Worm (Caenorhabditis elegans) whole organism, mixed stage, embryonic: Measurements from ENCODE around the gene C44C10.5.

Experiments
- M03D4.4 ChIP-seq: sonication (generic microtip); optimal IDR thresholded peaks from 2 replicates; lab custom pipeline; 2017; ENCODE audit warnings: mild to moderate bottlenecking, missing genetic modification characterization, missing compliant biosample characterization
- ceh-39 ChIP-seq: fragments of 150-350 bp; optimal IDR thresholded peaks from 2 replicates; lab custom pipeline; 2014; ENCODE audit warnings: missing biosample characterization, missing genetic modification characterization
- ceh-43 ChIP-seq: fragments of 200-800 bp; sonication (Bioruptor generic); optimal IDR thresholded peaks from 2 replicates; lab custom pipeline; 2018; ENCODE audit warnings: mild to moderate bottlenecking, missing genetic modification characterization, moderate library complexity, missing compliant biosample characterization
- ces-1 ChIP-seq: fragments of 150-350 bp; optimal IDR thresholded peaks from 2 replicates; lab custom pipeline; 2014; ENCODE audit warnings: missing biosample characterization, missing genetic modification reagents, missing genetic modification characterization
- cnd-1 ChIP-seq: fragments of 200-800 bp; sonication (Bioruptor generic); optimal IDR thresholded peaks from 2 replicates; lab custom pipeline; 2018; ENCODE audit warnings: mild to moderate bottlenecking, missing genetic modification characterization, missing compliant biosample characterization
- drap-1 ChIP-seq: fragments of 200-800 bp; sonication (Bioruptor generic); optimal IDR thresholded peaks from 3 replicates; lab custom pipeline; 2018; ENCODE audit warnings: mild to moderate bottlenecking, missing genetic modification characterization, missing compliant biosample characterization
- elt-1 ChIP-seq: sonication (generic microtip); optimal IDR thresholded peaks from 2 replicates; lab custom pipeline; 2017; ENCODE audit warnings: missing genetic modification characterization, mild to moderate bottlenecking, missing compliant biosample characterization, antibody characterized with exemption, moderate library complexity, borderline replicate concordance; ENCODE audit not compliant: insufficient read depth
- flh-1 ChIP-seq: fragments of 200-800 bp; sonication (Bioruptor generic); optimal IDR thresholded peaks from 2 replicates; lab custom pipeline; 2018; ENCODE audit warnings: mild to moderate bottlenecking, missing genetic modification characterization, moderate library complexity, missing compliant biosample characterization
- ham-2 ChIP-seq: fragments of 200-800 bp; sonication (Bioruptor generic); optimal IDR thresholded peaks from 2 replicates; lab custom pipeline; 2018; ENCODE audit warnings: mild to moderate bottlenecking, missing genetic modification characterization, missing compliant biosample characterization
- hlh-1 ChIP-seq: fragments of 150-350 bp; optimal IDR thresholded peaks from 2 replicates; lab custom pipeline; 2014; ENCODE audit warnings: missing biosample characterization, missing genetic modification reagents, missing genetic modification characterization
- lin-32 ChIP-seq: fragments of 200-800 bp; sonication (Bioruptor generic); optimal IDR thresholded peaks from 2 replicates; lab custom pipeline; 2018; ENCODE audit warnings: mild to moderate bottlenecking, missing genetic modification characterization, missing compliant biosample characterization
- lsy-2 ChIP-seq: fragments of 150-350 bp; optimal IDR thresholded peaks from 2 replicates; lab custom pipeline; 2014; ENCODE audit warnings: missing biosample characterization, missing genetic modification characterization
- mab-5 ChIP-seq: fragments of 150-350 bp; optimal IDR thresholded peaks from 2 replicates; lab custom pipeline; 2014; ENCODE audit warnings: missing biosample characterization, missing genetic modification characterization
- mep-1 ChIP-seq: fragments of 150-350 bp; optimal IDR thresholded peaks from 2 replicates; lab custom pipeline; 2017; ENCODE audit warnings: missing biosample characterization, missing genetic modification reagents, missing genetic modification characterization, inconsistent platforms
- mls-2 ChIP-seq: sonication (generic microtip); optimal IDR thresholded peaks from 2 replicates; lab custom pipeline; 2016; ENCODE audit warnings: mild to moderate bottlenecking, missing genetic modification characterization, moderate library complexity, missing compliant biosample characterization
- nhr-12 ChIP-seq: fragments of 150-350 bp; optimal IDR thresholded peaks from 2 replicates; lab custom pipeline; 2014; ENCODE audit warnings: missing biosample characterization, missing genetic modification characterization
- nhr-2 ChIP-seq: fragments of 150-350 bp; optimal IDR thresholded peaks from 2 replicates; lab custom pipeline; 2014; ENCODE audit warnings: missing biosample characterization, missing genetic modification characterization
- nhr-237 ChIP-seq: fragments of 150-350 bp; optimal IDR thresholded peaks from 2 replicates; lab custom pipeline; 2014; ENCODE audit warnings: missing biosample characterization, missing genetic modification characterization
- nhr-28 ChIP-seq: fragments of 150-350 bp; optimal IDR thresholded peaks from 2 replicates; lab custom pipeline; 2014; ENCODE audit warnings: missing biosample characterization, missing genetic modification characterization
- nhr-76 ChIP-seq: sonication (generic microtip); optimal IDR thresholded peaks from 2 replicates; lab custom pipeline; 2017; ENCODE audit warnings: missing biosample characterization, missing genetic modification characterization
- pha-4 ChIP-seq: fragments of 150-350 bp; optimal IDR thresholded peaks from 2 replicates; lab custom pipeline; 2018; ENCODE audit warnings: missing biosample characterization, missing genetic modification reagents, missing genetic modification characterization
- sem-2 ChIP-seq: fragments of 200-800 bp; sonication (Bioruptor generic); optimal IDR thresholded peaks from 2 replicates; lab custom pipeline; 2018; ENCODE audit warnings: mild to moderate bottlenecking, missing genetic modification characterization, missing compliant biosample characterization
- sptf-1 ChIP-seq: sonication (generic microtip); optimal IDR thresholded peaks from 2 replicates; lab custom pipeline; 2017; ENCODE audit warnings: mild to moderate bottlenecking, missing genetic modification characterization, moderate library complexity, missing compliant biosample characterization
- tbx-8 ChIP-seq: fragments of 200-800 bp; sonication (Bioruptor generic); optimal IDR thresholded peaks from 2 replicates; lab custom pipeline; 2018; ENCODE audit warnings: mild to moderate bottlenecking, missing genetic modification characterization, moderate library complexity, missing compliant biosample characterization
- unc-39 ChIP-seq: fragments of 150-350 bp; optimal IDR thresholded peaks from 2 replicates; lab custom pipeline; 2014; ENCODE audit warnings: missing biosample characterization, missing genetic modification characterization
- zip-8 ChIP-seq: fragments of 150-350 bp; optimal IDR thresholded peaks from 2 replicates; lab custom pipeline; 2014; ENCODE audit warnings: missing biosample characterization, missing genetic modification characterization
- ztf-11 ChIP-seq: fragments of 150-350 bp; optimal IDR thresholded peaks from 2 replicates; lab custom pipeline; 2014; ENCODE audit warnings: missing biosample characterization, missing genetic modification characterization

C44C10.5 gene

ce11 chrX:11675573-11675972, 14.8 kb upstream of the C44C10.5 start:
- TF ChIP-seq pha-4 (tag; lab: Kevin White, UChicago) (no peak), ztf-11 (tag; lab: Kevin White, UChicago) (no peak), nhr-2 (tag; lab: Kevin White, UChicago) (peak; percentile 49), cnd-1 (tag; lab: Kevin White, UChicago) (peak; percentile 73)

ce11 chrX:11679211-11679977, 10.9 kb upstream of the C44C10.5 start:
- no peak for TF ChIP-seq nhr-12 (tag; lab: Kevin White, UChicago)
- TF ChIP-seq, all 35 proteins: peak for 0

- no peak for TF ChIP-seq ceh-39
- no peak for TF ChIP-seq hlh-1 (tag; lab: Kevin White, UChicago)
- TF ChIP-seq zip-8 (tag; lab: Kevin White, UChicago), result no peak
- TF ChIP-seq, all 35 proteins: peak for 0
These were observed 9.5 kb upstream of the C44C10.5 start, which contains the start of gene T04F8.7 for ce11 chrX:11680851-11681250. Gene T04F8.7, minus strand, starts transcription at chrX:11680980.

- TF ChIP-seq nhr-237 (tag; lab: Kevin White, UChicago) (no peak), ceh-39 (no peak), ceh-43 (no peak), lsy-2 (tag; lab: Kevin White, UChicago) (no peak), tbx-8 (GFP tag; lab: Kevin White, UChicago) (no peak), elt-1 (tag; lab: Kevin White, UChicago) (no peak), mab-5 (tag; lab: Kevin White, UChicago) (no peak), flh-1 (GFP tag; lab: Kevin White, UChicago) (no peak), ces-1 (GFP tag; lab: Kevin White, UChicago) (no peak), sem-2 (GFP tag; lab: Kevin White, UChicago) (no peak), drap-1 (GFP tag; lab: Kevin White, UChicago) (no peak)
These were observed 6.1 kb upstream of the C44C10.5 start, which contains the start of gene hnd-1 for ce11 chrX:11684261-11684660. Gene hnd-1, plus strand, starts transcription at chrX:11684561.

- TF ChIP-seq M03D4.4 (tag; lab: Kevin White, UChicago), result no peak
- no peak for TF ChIP-seq zip-8 (tag; lab: Kevin White, UChicago)
- TF ChIP-seq elt-1 (tag; lab: Kevin White, UChicago), result no peak
- no peak for TF ChIP-seq unc-39 (tag; lab: Kevin White, UChicago)
- TF ChIP-seq tbx-8 (GFP tag; lab: Kevin White, UChicago), result no peak
- TF ChIP-seq lin-32 (GFP tag; lab: Kevin White, UChicago), result no peak
- TF ChIP-seq ham-2 (GFP tag; lab: Kevin White, UChicago), result no peak
- no peak for TF ChIP-seq cnd-1 (tag; lab: Kevin White, UChicago)
- no peak for TF ChIP-seq nhr-28 (tag; lab: Kevin White, UChicago)
- no peak for TF ChIP-seq sptf-1 (tag; lab: Kevin White, UChicago)
- no peak for TF ChIP-seq drap-1 (GFP tag; lab: Kevin White, UChicago)
- TF ChIP-seq mls-2 (tag; lab: Kevin White, UChicago), result no peak
These were observed 2.5 kb upstream of the C44C10.5 start, which contains the start of gene C44C10.7 for ce11 chrX:11687836-11688319. Gene C44C10.7, minus strand, starts transcription at chrX:11688269.

ce11 chrX:11693092-11693491, 2.8 kb downstream of the C44C10.5 start, which contains the start of gene smcl-1:
Gene smcl-1, plus strand, starts transcription at chrX:11693464.
- peak; percentile 5 for TF ChIP-seq nhr-2 (tag; lab: Kevin White, UChicago)
- TF ChIP-seq nhr-76 (tag; lab: Kevin White, UChicago), result no peak
- no peak for TF ChIP-seq sem-2 (GFP tag; lab: Kevin White, UChicago)
- TF ChIP-seq hlh-1 (tag; lab: Kevin White, UChicago), result peak; percentile 34
- TF ChIP-seq mab-5 (tag; lab: Kevin White, UChicago), result no peak
- TF ChIP-seq mep-1, result peak; percentile 34
- TF ChIP-seq, all 35 proteins: peak for 3
